Worm (Caenorhabditis elegans): ENCODE data around the gene mnk-1.

Gene mnk-1

ce11 chrII:10542654-10543456 is 12.0 kb downstream of the mnk-1 start:
- no peak for TF ChIP-seq F13C5.2 (tag; optimal IDR thresholded peaks at IDR 0.05)
- peak; percentile 74 for TF ChIP-seq ama-1 (optimal IDR thresholded peaks at IDR 0.05)
- no peak for TF ChIP-seq hmg-4 (GFP tag; optimal IDR thresholded peaks at IDR 0.05)
- 0 out of 2 replicates have a peak, but pooled peaks have one; percentile 7 for TF ChIP-seq pes-1 (GFP tag; IDR thresholded peaks at IDR 0.05)
- no peak for TF ChIP-seq flt-1 (GFP tag; IDR thresholded peaks at IDR 0.05)

DNA sequence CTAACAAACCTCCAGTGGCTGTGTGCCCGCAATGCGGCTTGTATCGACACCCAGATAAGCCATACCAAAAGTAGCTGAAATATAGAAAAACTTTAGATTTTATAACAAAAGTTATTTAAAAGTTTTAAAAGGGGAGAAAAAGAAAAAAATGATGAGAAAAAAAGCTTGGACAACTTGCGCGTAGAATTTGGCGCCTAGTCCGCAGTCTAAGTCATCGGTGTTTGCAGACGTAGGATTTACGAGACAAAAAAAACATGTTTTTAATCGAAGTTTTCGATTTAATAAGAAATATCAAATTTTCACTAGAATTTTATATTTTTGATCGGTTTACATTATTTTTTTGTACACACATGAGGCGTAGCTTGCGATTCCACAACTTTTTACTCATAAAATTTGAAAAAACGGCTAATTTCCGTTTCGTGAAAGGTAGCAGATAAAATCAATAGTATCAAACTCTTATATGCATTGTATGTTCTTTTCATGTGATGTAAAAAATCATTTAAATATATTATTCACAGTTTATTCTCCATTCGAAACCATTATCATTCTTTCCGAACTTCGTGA is 12.8 kb downstream of the mnk-1 start, which contains the start of gene pro-1:
TSS of gene pro-1 (minus strand) at position 74 of the 564 bp plus-strand sequence.
- TF ChIP-seq tbx-11 (GFP tag; IDR thresholded peaks at IDR 0.05): no peak
- TF ChIP-seq ets-7 (tag; optimal IDR thresholded peaks at IDR 0.05): no peak
- no peak for TF ChIP-seq tra-4 (tag; optimal IDR thresholded peaks at IDR 0.05)
- TF ChIP-seq hnd-1 (tag; optimal IDR thresholded peaks at IDR 0.05): no peak
- peak; percentile 81 for TF ChIP-seq sea-1 (GFP tag; conservative IDR thresholded peaks at IDR 0.05)
- peak; percentile 5; the same call in 1 of the 2 replicates for TF ChIP-seq tbx-37 (GFP tag; conservative IDR thresholded peaks at IDR 0.05)
- TF ChIP-seq pes-1 (GFP tag; IDR thresholded peaks at IDR 0.05): peak; percentile 71; the same call in 1 of the 2 replicates
- peak; percentile 47 for TF ChIP-seq F13C5.2 (tag; optimal IDR thresholded peaks at IDR 0.05)
- TF ChIP-seq ama-1 (optimal IDR thresholded peaks at IDR 0.05): peak; percentile 81
- peak; percentile 2 for TF ChIP-seq hmg-4 (GFP tag; optimal IDR thresholded peaks at IDR 0.05)

ce11 chrII:10539232-10539631 is 15.6 kb downstream of the mnk-1 start, which contains the start of gene R166.3:
Gene R166.3 (minus strand): TSS chrII:10539332.
- TF ChIP-seq sea-1 (GFP tag; conservative IDR thresholded peaks at IDR 0.05) (no peak), ceh-13 (GFP tag; optimal IDR thresholded peaks at IDR 0.05) (no peak), tra-4 (tag; optimal IDR thresholded peaks at IDR 0.05) (no peak), F13C5.2 (tag; optimal IDR thresholded peaks at IDR 0.05) (no peak), ets-7 (tag; optimal IDR thresholded peaks at IDR 0.05) (no peak), flt-1 (GFP tag; IDR thresholded peaks at IDR 0.05) (no peak)

ce11 chrII:10537988-10538387 is 16.9 kb downstream of the mnk-1 start:
- TF ChIP-seq ceh-36 (tag; optimal IDR thresholded peaks at IDR 0.05): no peak
- peak; percentile 40; the same call in 1 of the 2 replicates for TF ChIP-seq tbx-37 (GFP tag; conservative IDR thresholded peaks at IDR 0.05)
- peak; percentile 19 for TF ChIP-seq F13C5.2 (tag; optimal IDR thresholded peaks at IDR 0.05)

- TF ChIP-seq hmbx-1 (tag; optimal IDR thresholded peaks at IDR 0.05) (no peak), ceh-36 (tag; optimal IDR thresholded peaks at IDR 0.05) (no peak), aly-1 (tag; optimal IDR thresholded peaks at IDR 0.05) (no peak), ceh-13 (GFP tag; optimal IDR thresholded peaks at IDR 0.05) (no peak), hnd-1 (tag; optimal IDR thresholded peaks at IDR 0.05) (no peak), B0310.2 (tag; optimal IDR thresholded peaks at IDR 0.05) (no peak), tbx-37 (GFP tag; conservative IDR thresholded peaks at IDR 0.05) (no peak)
These were observed 17.3 kb downstream of the mnk-1 start, which contains the start of gene R166.2 for ce11 chrII:10537571-10537970. Gene R166.2 (minus strand): TSS chrII:10537671.

DNA sequence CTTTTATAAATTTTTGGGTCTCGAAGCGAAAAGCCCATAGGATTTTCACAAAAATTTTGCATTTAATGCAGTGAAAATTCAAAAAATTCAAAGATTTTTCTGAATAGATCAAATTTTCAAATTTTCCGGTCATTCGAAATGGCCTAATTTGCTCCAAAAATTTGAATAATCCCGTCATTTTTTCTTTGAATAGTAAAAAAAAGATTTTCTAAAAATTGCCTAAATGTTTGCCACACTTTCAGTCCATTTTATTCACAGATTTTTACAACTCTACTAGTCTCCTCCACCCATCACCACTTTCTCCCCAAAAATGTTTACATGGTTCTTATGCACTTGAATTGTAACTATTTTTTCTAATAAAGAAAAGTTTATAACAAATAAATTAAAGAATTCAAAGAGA is 20.9 kb downstream of the mnk-1 start:
- TF ChIP-seq F13C5.2 (tag; optimal IDR thresholded peaks at IDR 0.05): no peak
- no peak for TF ChIP-seq ama-1 (optimal IDR thresholded peaks at IDR 0.05)
- TF ChIP-seq hmg-4 (GFP tag; optimal IDR thresholded peaks at IDR 0.05): no peak
- TF ChIP-seq scrt-1 (GFP tag; IDR thresholded peaks at IDR 0.05): no peak
- no peak for TF ChIP-seq tbx-37 (GFP tag; conservative IDR thresholded peaks at IDR 0.05)

DNA sequence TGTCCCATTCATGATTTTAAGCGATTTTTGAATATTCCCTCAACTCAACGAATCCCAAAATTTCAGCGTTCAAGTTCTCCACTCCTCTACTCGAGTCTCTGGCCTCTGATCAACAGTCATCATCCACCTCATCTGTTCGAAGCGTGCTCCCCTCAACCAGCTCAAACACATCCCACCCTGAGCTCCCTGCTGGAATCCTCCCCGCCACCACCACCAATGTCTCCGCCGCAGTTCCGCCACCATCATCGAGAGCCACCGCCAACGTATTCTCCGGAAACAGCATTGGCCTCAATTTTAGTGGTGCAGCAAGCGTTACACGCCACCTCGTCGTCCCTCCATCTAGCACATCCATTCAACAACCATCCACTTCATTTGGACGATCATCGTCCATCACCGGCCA is 23.2 kb downstream of the mnk-1 start:
- TF ChIP-seq sea-1 (GFP tag; conservative IDR thresholded peaks at IDR 0.05): no peak
- TF ChIP-seq ama-1 (optimal IDR thresholded peaks at IDR 0.05): no peak
- no peak for TF ChIP-seq aly-1 (tag; optimal IDR thresholded peaks at IDR 0.05)
- TF ChIP-seq scrt-1 (GFP tag; IDR thresholded peaks at IDR 0.05): no peak
- TF ChIP-seq hnd-1 (tag; optimal IDR thresholded peaks at IDR 0.05): no peak
- TF ChIP-seq B0310.2 (tag; optimal IDR thresholded peaks at IDR 0.05): no peak
- no peak for TF ChIP-seq ets-7 (tag; optimal IDR thresholded peaks at IDR 0.05)
- TF ChIP-seq hmg-4 (GFP tag; optimal IDR thresholded peaks at IDR 0.05): no peak
- TF ChIP-seq F13C5.2 (tag; optimal IDR thresholded peaks at IDR 0.05): no peak
- TF ChIP-seq flt-1 (GFP tag; IDR thresholded peaks at IDR 0.05): no peak
- no peak for TF ChIP-seq ceh-13 (GFP tag; optimal IDR thresholded peaks at IDR 0.05)
- no peak for TF ChIP-seq tra-4 (tag; optimal IDR thresholded peaks at IDR 0.05)
- no peak for TF ChIP-seq hmbx-1 (tag; optimal IDR thresholded peaks at IDR 0.05)
- no peak for TF ChIP-seq ceh-36 (tag; optimal IDR thresholded peaks at IDR 0.05)
- no peak for TF ChIP-seq tbx-11 (GFP tag; IDR thresholded peaks at IDR 0.05)

DNA sequence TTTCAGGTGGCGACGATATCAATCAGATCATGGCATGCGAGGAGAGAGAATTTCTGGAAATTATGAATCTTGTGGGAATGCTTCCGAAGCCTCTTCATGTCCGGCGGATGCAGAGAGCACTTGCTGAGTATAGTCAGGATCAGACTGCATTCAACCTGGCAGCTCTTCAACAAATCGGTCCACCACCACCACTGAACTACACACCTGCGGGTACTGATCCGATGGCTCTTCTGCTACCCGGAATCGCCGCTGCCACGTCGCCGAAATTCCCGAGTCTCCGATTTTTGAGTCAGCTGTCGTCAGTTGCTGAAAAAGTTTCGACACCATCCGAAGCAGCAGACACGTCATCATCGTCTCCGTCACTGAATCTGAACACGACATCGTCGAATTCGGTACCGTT is 23.9 kb downstream of the mnk-1 start:
- TF ChIP-seq tra-4 (tag; optimal IDR thresholded peaks at IDR 0.05): no peak

Measured in whole organism, early embryonic.